Worm (Caenorhabditis elegans) whole organism, late embryonic: ENCODE measurements around the gene srx-121.

ENCODE experiments used
- K02D7.2 ChIP-seq: sonication (generic microtip); optimal IDR thresholded peaks from 2 replicates; lab custom pipeline; 2017; ENCODE audit warnings: mild to moderate bottlenecking, missing genetic modification characterization, missing compliant biosample characterization
- T23F11.4 ChIP-seq: fragments of 200-800 bp; sonication (Bioruptor generic); optimal IDR thresholded peaks from 2 replicates; lab custom pipeline; 2018; ENCODE audit warnings: mild to moderate bottlenecking, missing genetic modification characterization, missing compliant biosample characterization
- ahr-1 ChIP-seq: sonication (generic microtip); optimal IDR thresholded peaks from 2 replicates; lab custom pipeline; 2016; ENCODE audit warnings: missing genetic modification characterization, missing compliant biosample characterization
- ama-1 ChIP-seq: fragments of 150-350 bp; optimal IDR thresholded peaks from 2 replicates; lab custom pipeline; 2014
- ceh-19 ChIP-seq: fragments of 200-800 bp; sonication (Bioruptor generic); optimal IDR thresholded peaks from 2 replicates; lab custom pipeline; 2018; ENCODE audit warnings: mild to moderate bottlenecking, missing genetic modification characterization, missing compliant biosample characterization
- ceh-2 ChIP-seq: sonication (generic microtip); optimal IDR thresholded peaks from 2 replicates; lab custom pipeline; 2016; ENCODE audit warnings: missing genotype, missing genetic modification characterization, missing compliant biosample characterization
- ceh-22 ChIP-seq: sonication (generic microtip); optimal IDR thresholded peaks from 2 replicates; lab custom pipeline; 2017; ENCODE audit warnings: missing biosample characterization, missing genetic modification characterization
- ceh-24 ChIP-seq: sonication (generic microtip); optimal IDR thresholded peaks from 2 replicates; lab custom pipeline; 2016; ENCODE audit warnings: mild to moderate bottlenecking, missing genetic modification characterization, missing compliant biosample characterization
- ceh-30 ChIP-seq: fragments of 150-350 bp; optimal IDR thresholded peaks from 2 replicates; lab custom pipeline; 2014; ENCODE audit warnings: missing biosample characterization, missing genetic modification characterization
- ceh-31 ChIP-seq: sonication (generic microtip); optimal IDR thresholded peaks from 2 replicates; lab custom pipeline; 2016; ENCODE audit warnings: missing genetic modification characterization, missing compliant biosample characterization
- ceh-34 ChIP-seq: sonication (generic microtip); optimal IDR thresholded peaks from 2 replicates; lab custom pipeline; 2016; ENCODE audit warnings: mild to moderate bottlenecking, missing genetic modification characterization, missing compliant biosample characterization
- ceh-45 ChIP-seq: fragments of 200-800 bp; sonication (Bioruptor generic); IDR thresholded peaks from 2 replicates; pipeline ENCODE4 v1.3.6; 2022; ENCODE audit warnings: missing genetic modification reagents, missing genetic modification characterization, missing compliant biosample characterization
- dve-1 ChIP-seq: sonication (generic microtip); optimal IDR thresholded peaks from 2 replicates; lab custom pipeline; 2017; ENCODE audit warnings: antibody characterized with exemption, mild to moderate bottlenecking, missing genetic modification characterization, missing compliant biosample characterization
- ets-4 ChIP-seq: sonication (generic microtip); optimal IDR thresholded peaks from 2 replicates; lab custom pipeline; 2016; ENCODE audit warnings: missing genetic modification characterization, missing compliant biosample characterization
- fkh-10 ChIP-seq: fragments of 150-350 bp; optimal IDR thresholded peaks from 2 replicates; lab custom pipeline; 2014; ENCODE audit warnings: missing biosample characterization, missing genetic modification reagents, missing genetic modification characterization
- fkh-6 ChIP-seq: sonication (generic microtip); optimal IDR thresholded peaks from 2 replicates; lab custom pipeline; 2016; ENCODE audit warnings: missing genetic modification characterization, missing compliant biosample characterization
- hlh-13 ChIP-seq: fragments of 200-800 bp; sonication (Bioruptor generic); optimal IDR thresholded peaks from 2 replicates; lab custom pipeline; 2018; ENCODE audit warnings: mild to moderate bottlenecking, missing genetic modification characterization, missing compliant biosample characterization
- hlh-6 ChIP-seq: sonication (generic microtip); optimal IDR thresholded peaks from 2 replicates; lab custom pipeline; 2016; ENCODE audit warnings: missing genotype, missing genetic modification characterization, missing compliant biosample characterization
- hlh-8 ChIP-seq: sonication (generic microtip); optimal IDR thresholded peaks from 2 replicates; lab custom pipeline; 2016; ENCODE audit warnings: missing genotype, missing genetic modification characterization, missing compliant biosample characterization
- mec-3 ChIP-seq: sonication (generic microtip); optimal IDR thresholded peaks from 2 replicates; lab custom pipeline; 2016; ENCODE audit warnings: borderline replicate concordance, missing genetic modification characterization, missing compliant biosample characterization
- nfya-1 ChIP-seq: sonication (generic microtip); optimal IDR thresholded peaks from 2 replicates; lab custom pipeline; 2017; ENCODE audit warnings: missing genetic modification characterization, mild to moderate bottlenecking, missing compliant biosample characterization, antibody characterized with exemption, moderate library complexity
- npax-4 ChIP-seq: sonication (generic microtip); optimal IDR thresholded peaks from 2 replicates; lab custom pipeline; 2016; ENCODE audit warnings: missing genetic modification characterization, missing compliant biosample characterization
- odd-2 ChIP-seq: sonication (generic microtip); optimal IDR thresholded peaks from 2 replicates; lab custom pipeline; 2017; ENCODE audit warnings: antibody characterized with exemption, mild to moderate bottlenecking, missing genetic modification characterization, missing compliant biosample characterization
- pag-3 ChIP-seq: sonication (generic microtip); optimal IDR thresholded peaks from 2 replicates; lab custom pipeline; 2016; ENCODE audit warnings: missing compliant biosample characterization, missing genetic modification characterization, borderline replicate concordance
- pat-9 ChIP-seq: fragments of 200-800 bp; sonication (Bioruptor generic); optimal IDR thresholded peaks from 2 replicates; lab custom pipeline; 2018; ENCODE audit warnings: mild to moderate bottlenecking, missing genetic modification characterization, moderate library complexity, missing compliant biosample characterization
- pax-1 ChIP-seq: fragments of 150-350 bp; optimal IDR thresholded peaks from 2 replicates; lab custom pipeline; 2014; ENCODE audit warnings: missing biosample characterization, missing genetic modification characterization
- pha-2 ChIP-seq: sonication (generic microtip); optimal IDR thresholded peaks from 2 replicates; lab custom pipeline; 2017; ENCODE audit warnings: mild to moderate bottlenecking, missing genetic modification characterization, missing compliant biosample characterization
- pros-1 ChIP-seq: fragments of 150-350 bp; optimal IDR thresholded peaks from 2 replicates; lab custom pipeline; 2014; ENCODE audit warnings: missing biosample characterization, missing genetic modification reagents, missing genetic modification characterization
- ref-2 ChIP-seq: sonication (generic microtip); optimal IDR thresholded peaks from 2 replicates; lab custom pipeline; 2016; ENCODE audit warnings: missing genetic modification characterization, missing compliant biosample characterization
- tbx-2 ChIP-seq: sonication (generic microtip); optimal IDR thresholded peaks from 2 replicates; lab custom pipeline; 2016; ENCODE audit warnings: missing genetic modification characterization, missing compliant biosample characterization
- tbx-7 ChIP-seq: sonication (generic microtip); optimal IDR thresholded peaks from 2 replicates; lab custom pipeline; 2016; ENCODE audit warnings: missing genotype, missing genetic modification characterization, missing compliant biosample characterization
- unc-3 ChIP-seq, 2 experiments: fragments of 200-800 bp in 1 of 2; sonication (Bioruptor generic) in 1 of 2; sonication (generic microtip) in 1 of 2; conservative IDR thresholded peaks in 1 of 2; optimal IDR thresholded peaks in 1 of 2; 2 replicates each; pipeline versions ENCODE4 v1.3.6 to Lab custom; 2016 to 2022; ENCODE audit warnings: missing compliant biosample characterization in 2 of 2, missing genetic modification characterization in 2 of 2, missing genetic modification reagents in 1 of 2
- unc-42 ChIP-seq: sonication (generic microtip); optimal IDR thresholded peaks from 2 replicates; lab custom pipeline; 2016; ENCODE audit warnings: missing genotype, missing genetic modification characterization, missing compliant biosample characterization
- unc-86 ChIP-seq: sonication (generic microtip); optimal IDR thresholded peaks from 2 replicates; lab custom pipeline; 2016; ENCODE audit warnings: missing genetic modification characterization, missing compliant biosample characterization

Gene srx-121

DNA sequence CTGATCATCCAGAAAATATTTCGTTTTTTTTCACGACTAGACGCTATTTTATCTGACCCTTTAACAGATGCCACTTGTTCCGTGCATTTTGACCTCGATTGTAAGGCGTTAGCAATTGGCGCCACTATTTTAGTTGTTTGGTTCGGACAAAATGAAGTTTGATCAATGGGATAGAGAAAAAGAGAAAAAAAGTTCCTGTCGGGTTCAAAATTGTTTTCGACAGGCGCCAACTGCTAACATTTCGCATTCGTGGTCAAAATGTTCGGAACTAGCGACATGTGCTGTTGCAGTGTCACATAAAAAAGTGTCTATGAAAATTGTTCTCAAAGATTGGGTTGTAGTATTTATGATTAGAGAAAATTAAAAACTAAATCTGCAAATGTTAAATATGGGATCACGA is 25.1 kb downstream of the srx-121 start:
- no peak for TF ChIP-seq mec-3
- TF ChIP-seq ceh-22 = no peak
- no peak for TF ChIP-seq ceh-19 (GFP tag; lab: Kevin White, UChicago)
- no peak for TF ChIP-seq ama-1

DNA sequence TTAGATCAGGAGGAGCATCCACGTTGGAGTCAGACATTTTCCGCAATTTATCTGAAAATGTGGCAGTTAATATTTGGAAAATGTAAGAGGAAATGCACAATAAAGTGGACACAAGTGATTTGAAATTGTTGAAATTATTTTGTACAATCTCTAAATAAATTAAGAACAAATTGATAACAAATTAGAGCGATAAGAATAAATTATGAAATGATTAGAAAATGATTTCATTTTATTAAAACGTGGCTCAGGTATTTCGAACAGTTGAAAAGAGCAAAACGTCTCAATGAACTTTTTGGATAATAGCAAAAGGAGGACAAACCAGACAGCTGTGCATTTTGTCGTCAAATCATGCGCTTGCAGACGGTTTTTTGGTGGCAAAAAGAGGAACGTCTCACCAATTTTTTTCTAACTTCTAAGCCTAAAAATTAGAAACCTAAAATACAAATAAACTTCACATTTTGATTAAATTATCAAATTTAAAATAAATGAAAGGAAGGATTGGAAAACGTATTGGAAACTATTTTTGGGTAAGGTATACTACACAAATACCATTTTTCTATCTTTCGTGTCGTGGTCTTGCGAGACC is 26.0 kb downstream of the srx-121 start, which contains the start of gene fbxa-65:
Gene fbxa-65 (minus strand): TSS at position 51 of the 586 bp plus-strand sequence.
- TF ChIP-seq ref-2 (tag; lab: Kevin White, UChicago) = no peak
- no peak for TF ChIP-seq pha-2
- TF ChIP-seq ets-4 (tag; lab: Kevin White, UChicago) = no peak
- no peak for TF ChIP-seq K02D7.2 (tag; lab: Kevin White, UChicago)
- TF ChIP-seq hlh-8 (tag; lab: Kevin White, UChicago) = no peak
- no peak for TF ChIP-seq nfya-1
- TF ChIP-seq unc-3 (GFP tag; conservative IDR thresholded peaks at IDR 0.05; lab: Robert Waterston, UW) = no peak
- no peak for TF ChIP-seq unc-3 (tag; optimal IDR thresholded peaks at IDR 0.05; lab: Kevin White, UChicago)
- TF ChIP-seq tbx-7 (tag; lab: Kevin White, UChicago) = no peak
- TF ChIP-seq hlh-6 (tag; lab: Kevin White, UChicago) = no peak
- no peak for TF ChIP-seq unc-42 (tag; lab: Kevin White, UChicago)
- no peak for TF ChIP-seq T23F11.4 (GFP tag; lab: Kevin White, UChicago)
- no peak for TF ChIP-seq pros-1 (tag; lab: Kevin White, UChicago)
- no peak for TF ChIP-seq hlh-13 (GFP tag; lab: Kevin White, UChicago)
- no peak for TF ChIP-seq ahr-1 (tag; lab: Kevin White, UChicago)

DNA sequence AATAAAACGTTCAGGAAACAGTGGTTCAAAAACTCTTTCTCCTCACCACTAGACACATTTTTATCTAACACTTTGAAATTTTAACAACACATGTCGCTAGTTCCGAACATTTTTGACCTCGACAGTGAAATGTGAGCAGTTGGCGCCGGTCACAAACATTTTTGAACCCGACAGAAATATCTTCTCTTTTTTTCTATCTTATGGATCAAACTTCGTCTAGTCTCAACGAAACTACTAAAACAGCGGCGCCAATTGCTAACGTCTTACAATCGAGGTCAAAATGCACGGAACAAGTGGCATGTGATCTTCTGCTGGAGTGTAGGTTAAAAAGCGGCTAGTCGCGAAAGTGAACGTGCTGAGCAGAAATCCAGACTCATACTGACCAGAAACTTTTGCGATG is 28.6 kb downstream of the srx-121 start:
- no peak for TF ChIP-seq ceh-34 (tag; lab: Kevin White, UChicago)
- TF ChIP-seq pax-1 = no peak
- no peak for TF ChIP-seq ceh-2 (tag; lab: Kevin White, UChicago)
- no peak for TF ChIP-seq ceh-24 (tag; lab: Kevin White, UChicago)
- TF ChIP-seq pag-3 = no peak
- TF ChIP-seq, all 69 proteins: peak for 0

DNA sequence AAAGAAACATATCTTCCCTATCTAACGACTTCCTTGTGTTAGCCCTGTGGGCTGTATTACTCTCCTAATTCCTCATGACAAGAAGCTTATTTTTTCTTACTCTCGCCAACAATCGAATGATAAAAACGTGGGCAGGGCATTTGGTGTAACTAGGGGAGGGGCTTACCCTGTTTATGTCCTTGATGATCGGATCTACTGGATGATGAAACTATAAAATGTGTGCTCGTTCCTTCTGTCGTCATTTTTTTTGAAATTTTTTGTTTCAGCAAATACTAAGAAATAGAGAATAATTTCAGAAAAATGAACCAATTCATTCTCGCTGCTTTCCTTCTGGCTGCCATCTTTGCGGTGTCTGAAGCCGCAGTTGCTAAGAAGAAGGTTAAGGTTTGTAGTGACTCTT is 30.1 kb downstream of the srx-121 start, which contains the start of gene C17B7.3:
Gene C17B7.3 (plus strand): TSS at position 301 of the 400 bp plus-strand sequence.
- no peak for TF ChIP-seq hlh-8 (tag; lab: Kevin White, UChicago)
- TF ChIP-seq ama-1 = no peak
- TF ChIP-seq ets-4 (tag; lab: Kevin White, UChicago) = no peak
- no peak for TF ChIP-seq pax-1
- TF ChIP-seq ceh-45 (GFP tag; lab: Robert Waterston, UW) = no peak
- no peak for TF ChIP-seq dve-1 (tag; lab: Kevin White, UChicago)
- no peak for TF ChIP-seq pha-2
- TF ChIP-seq odd-2 (tag; lab: Kevin White, UChicago) = no peak
- TF ChIP-seq npax-4 (tag; lab: Kevin White, UChicago) = no peak
- TF ChIP-seq unc-86 (tag; lab: Kevin White, UChicago) = no peak
- TF ChIP-seq ahr-1 (tag; lab: Kevin White, UChicago) = no peak
- TF ChIP-seq T23F11.4 (GFP tag; lab: Kevin White, UChicago) = no peak
- no peak for TF ChIP-seq fkh-10 (GFP tag; lab: Kevin White, UChicago)
- TF ChIP-seq tbx-7 (tag; lab: Kevin White, UChicago) = no peak
- TF ChIP-seq ceh-31 = no peak
- no peak for TF ChIP-seq pros-1 (tag; lab: Kevin White, UChicago)
- no peak for TF ChIP-seq pat-9 (tag; lab: Kevin White, UChicago)
- TF ChIP-seq fkh-6 (tag; lab: Kevin White, UChicago) = no peak
- no peak for TF ChIP-seq ceh-30 (tag; lab: Kevin White, UChicago)
- TF ChIP-seq tbx-2 (tag; lab: Kevin White, UChicago) = no peak
